Worm (Caenorhabditis elegans): ENCODE data around the gene clec-35.

clec-35 gene

ce11 chrV:16865404-16865803 is 11.5 kb upstream of the clec-35 start, which contains the start of gene clec-28:
TSS of gene clec-28 (plus strand) at chrV:16865704.
- TF ChIP-seq unc-130 (GFP tag; optimal IDR thresholded peaks at IDR 0.05), result no peak
- no peak for TF ChIP-seq daf-19 (GFP tag; conservative IDR thresholded peaks at IDR 0.05)
- TF ChIP-seq mes-2 (tag; optimal IDR thresholded peaks at IDR 0.05; ENCODE audit: poor library complexity, severe bottlenecking), result no peak
- no peak for TF ChIP-seq nhr-28 (tag; optimal IDR thresholded peaks at IDR 0.05)
- TF ChIP-seq lin-38 (GFP tag; IDR thresholded peaks at IDR 0.05), result no peak
- no peak for TF ChIP-seq nhr-11 (tag; optimal IDR thresholded peaks at IDR 0.05)
- no peak for TF ChIP-seq duxl-1 (tag; optimal IDR thresholded peaks at IDR 0.05; ENCODE audit: poor library complexity)
- TF ChIP-seq unc-62 (GFP tag; optimal IDR thresholded peaks at IDR 0.05 in 1 of 2), result no peak
- TF ChIP-seq unc-62 (tag; optimal IDR thresholded peaks at IDR 0.05), result no peak
- TF ChIP-seq Y48G9A.11 (GFP tag; IDR thresholded peaks at IDR 0.05), result no peak
- no peak for TF ChIP-seq nhr-237 (tag; optimal IDR thresholded peaks at IDR 0.05)
- no peak for TF ChIP-seq dmd-8 (GFP tag; IDR thresholded peaks at IDR 0.05)
- TF ChIP-seq cey-2 (tag; optimal IDR thresholded peaks at IDR 0.05; ENCODE audit: borderline replicate concordance, insufficient read depth), result no peak
- no peak for TF ChIP-seq lin-1 (GFP tag; IDR thresholded peaks at IDR 0.05)
- TF ChIP-seq ZK337.2 (GFP tag; IDR thresholded peaks at IDR 0.05), result no peak
- no peak for TF ChIP-seq zip-2 (tag; optimal IDR thresholded peaks at IDR 0.05)
- TF ChIP-seq nhr-102 (tag; optimal IDR thresholded peaks at IDR 0.05), result no peak
- no peak for TF ChIP-seq mxl-3 (GFP tag; optimal IDR thresholded peaks at IDR 0.05)

ce11 chrV:16861719-16862118 is 7.9 kb upstream of the clec-35 start, which contains the start of the genes clec-32 and clec-24:
TSS of gene clec-32 (minus strand) at chrV:16861819.
TSS of gene clec-24 (plus strand) at chrV:16862012.
- TF ChIP-seq dmd-9 (GFP tag; IDR thresholded peaks at IDR 0.05), result no peak
- TF ChIP-seq ceh-20 (GFP tag; IDR thresholded peaks at IDR 0.05), result no peak
- no peak for TF ChIP-seq F44E2.7 (GFP tag; IDR thresholded peaks at IDR 0.05)
- TF ChIP-seq daf-16 (GFP tag; optimal IDR thresholded peaks at IDR 0.05), result no peak
- no peak for TF ChIP-seq daf-16 (tag; optimal IDR thresholded peaks at IDR 0.05)
- no peak for TF ChIP-seq ama-1 (optimal IDR thresholded peaks at IDR 0.05)
- no peak for TF ChIP-seq pqm-1 (tag; optimal IDR thresholded peaks at IDR 0.05)
- TF ChIP-seq ceh-82 (tag; optimal IDR thresholded peaks at IDR 0.05), result no peak
- no peak for TF ChIP-seq nhr-6 (tag; optimal IDR thresholded peaks at IDR 0.05)
- TF ChIP-seq pha-4 (GFP tag; IDR thresholded peaks at IDR 0.05), result no peak
- TF ChIP-seq pha-4 (tag; optimal IDR thresholded peaks at IDR 0.05), result no peak
- TF ChIP-seq set-16 (GFP tag; IDR thresholded peaks at IDR 0.05), result no peak

- TF ChIP-seq ceh-28 (tag; optimal IDR thresholded peaks at IDR 0.05) (no peak), F49E8.2 (tag; optimal IDR thresholded peaks at IDR 0.05; ENCODE audit: borderline replicate concordance) (no peak), rbr-2 (tag; optimal IDR thresholded peaks at IDR 0.05) (no peak), vab-7 (GFP tag; IDR thresholded peaks at IDR 0.05) (no peak), nhr-41 (GFP tag; IDR thresholded peaks at IDR 0.05) (no peak), dve-1 (tag; optimal IDR thresholded peaks at IDR 0.05; ENCODE audit: insufficient read depth) (no peak), zfp-3 (GFP tag; conservative IDR thresholded peaks at IDR 0.05) (no peak), Y75B8A.6 (GFP tag; IDR thresholded peaks at IDR 0.05) (no peak), R02D3.7 (tag; optimal IDR thresholded peaks at IDR 0.05) (no peak), aha-1 (tag) (no peak), dmd-6 (GFP tag; IDR thresholded peaks at IDR 0.05) (no peak), zag-1 (tag; optimal IDR thresholded peaks at IDR 0.05) (no peak), mdt-29 (GFP tag; IDR thresholded peaks at IDR 0.05) (no peak), nhr-48 (tag; optimal IDR thresholded peaks at IDR 0.05) (no peak)
These were observed 4.2 kb upstream of the clec-35 start, which contains the start of the genes clec-31 and clec-22 for ce11 chrV:16857977-16858479. TSS of gene clec-31 (minus strand) at chrV:16858077. TSS of gene clec-22 (plus strand) at chrV:16858429.
